Worm (Caenorhabditis elegans): ENCODE measurements around the gene mrps-12.

Gene mrps-12

ce11 chrV:20813646-20814045 lies 24.2 kb upstream of the mrps-12 start:
- no peak for TF ChIP-seq dve-1 (tag; optimal IDR thresholded peaks at IDR 0.05)
- TF ChIP-seq unc-42 (tag; optimal IDR thresholded peaks at IDR 0.05): peak; percentile 18
- no peak for TF ChIP-seq hlh-15 (tag; optimal IDR thresholded peaks at IDR 0.05)

DNA sequence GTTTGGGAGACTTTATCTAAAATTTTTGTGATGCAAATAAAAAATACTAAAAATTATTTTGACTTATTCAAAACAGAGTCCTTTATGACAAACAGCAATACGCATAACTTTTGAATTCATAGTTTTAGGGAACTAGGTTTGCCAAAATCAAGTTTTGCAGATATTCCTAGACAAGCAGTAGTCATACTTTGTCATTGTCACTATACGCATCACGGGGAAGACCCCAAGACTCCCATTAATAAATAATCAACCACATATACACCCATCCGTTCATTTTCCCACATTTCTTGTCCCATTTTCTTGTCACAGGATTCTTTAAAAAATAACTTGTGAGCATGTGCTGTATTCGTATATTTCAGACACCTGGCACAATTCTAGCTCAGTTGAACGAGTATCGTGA lies 23.5 kb upstream of the mrps-12 start, which contains the start of gene Y44A6D.7:
Y44A6D.7 (plus strand) TSS at position 301 of the 400 bp plus-strand sequence.
- TF ChIP-seq sox-4 (tag; optimal IDR thresholded peaks at IDR 0.05) (no peak), unc-55 (GFP tag; optimal IDR thresholded peaks at IDR 0.05) (no peak), pat-9 (tag; optimal IDR thresholded peaks at IDR 0.05) (no peak), dmd-4 (tag; optimal IDR thresholded peaks at IDR 0.05; ENCODE audit: borderline replicate concordance) (no peak), ceh-45 (GFP tag; IDR thresholded peaks at IDR 0.05) (no peak), tbx-7 (tag; optimal IDR thresholded peaks at IDR 0.05) (no peak)

- TF ChIP-seq npax-4 (tag; optimal IDR thresholded peaks at IDR 0.05) (no peak), ceh-22 (tag; optimal IDR thresholded peaks at IDR 0.05) (no peak), hlh-8 (tag; optimal IDR thresholded peaks at IDR 0.05) (no peak), fkh-6 (tag; optimal IDR thresholded peaks at IDR 0.05) (no peak), hlh-13 (GFP tag; optimal IDR thresholded peaks at IDR 0.05) (no peak), fax-1 (tag; optimal IDR thresholded peaks at IDR 0.05) (no peak), C38D4.7 (GFP tag; optimal IDR thresholded peaks at IDR 0.05) (no peak), madf-2 (tag; optimal IDR thresholded peaks at IDR 0.05) (no peak), odd-2 (tag; optimal IDR thresholded peaks at IDR 0.05) (no peak), ref-2 (tag; optimal IDR thresholded peaks at IDR 0.05) (no peak), ceh-18 (tag; optimal IDR thresholded peaks at IDR 0.05) (no peak), rnt-1 (tag; optimal IDR thresholded peaks at IDR 0.05) (no peak), ttx-3 (tag; optimal IDR thresholded peaks at IDR 0.05) (no peak), nhr-11 (tag; optimal IDR thresholded peaks at IDR 0.05) (no peak), sdc-2 (tag; optimal IDR thresholded peaks at IDR 0.05) (no peak), pha-4 (tag; optimal IDR thresholded peaks at IDR 0.05) (no peak)
These were observed 22.0 kb upstream of the mrps-12 start, which contains the start of gene sshk-1 for ce11 chrV:20815842-20816241. sshk-1 (plus strand) TSS chrV:20816142.

DNA sequence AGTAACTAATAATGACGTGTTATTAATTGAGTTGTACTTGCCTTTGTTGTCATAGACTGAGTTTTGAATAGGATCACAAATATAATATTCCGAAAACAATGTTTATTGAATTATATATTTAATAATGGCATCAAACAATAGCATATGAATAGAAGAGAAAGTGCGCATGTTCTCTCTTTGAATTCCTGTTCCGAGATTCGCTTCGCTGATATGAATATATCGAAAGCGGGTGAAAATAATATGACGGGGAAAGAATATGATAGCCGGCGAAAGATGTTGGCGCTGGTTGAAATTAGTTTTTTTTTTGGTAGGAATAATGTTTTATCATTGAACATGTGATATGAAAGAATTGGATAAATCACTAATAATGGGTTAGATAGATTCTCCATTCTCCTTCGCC lies 17.8 kb upstream of the mrps-12 start, which contains the start of gene T03D8.6:
T03D8.6 (minus strand) TSS at position 298 of the 400 bp plus-strand sequence.
- no peak for TF ChIP-seq dmd-4 (tag; optimal IDR thresholded peaks at IDR 0.05; ENCODE audit: borderline replicate concordance)
- no peak for TF ChIP-seq ama-1 (optimal IDR thresholded peaks at IDR 0.05)
- TF ChIP-seq ref-2 (tag; optimal IDR thresholded peaks at IDR 0.05): no peak
- no peak for TF ChIP-seq che-1 (tag; optimal IDR thresholded peaks at IDR 0.05)
- TF ChIP-seq K02D7.2 (tag; optimal IDR thresholded peaks at IDR 0.05): no peak
- TF ChIP-seq ttx-3 (tag; optimal IDR thresholded peaks at IDR 0.05): no peak
- TF ChIP-seq ztf-16 (tag; optimal IDR thresholded peaks at IDR 0.05): no peak
- no peak for TF ChIP-seq eyg-1 (tag; optimal IDR thresholded peaks at IDR 0.05)
- no peak for TF ChIP-seq unc-55 (GFP tag; optimal IDR thresholded peaks at IDR 0.05)
- no peak for TF ChIP-seq ceh-19 (GFP tag; optimal IDR thresholded peaks at IDR 0.05)
- TF ChIP-seq nfya-1 (tag; optimal IDR thresholded peaks at IDR 0.05): no peak
- no peak for TF ChIP-seq pqm-1 (tag; optimal IDR thresholded peaks at IDR 0.05)
- TF ChIP-seq elt-4 (tag; optimal IDR thresholded peaks at IDR 0.05): no peak
- no peak for TF ChIP-seq lin-11 (tag; optimal IDR thresholded peaks at IDR 0.05)
- no peak for TF ChIP-seq fax-1 (tag; optimal IDR thresholded peaks at IDR 0.05)
- no peak for TF ChIP-seq nhr-232 (tag; optimal IDR thresholded peaks at IDR 0.05)
- no peak for TF ChIP-seq ceh-22 (tag; optimal IDR thresholded peaks at IDR 0.05)

All from whole organism, late embryonic.